Fruit fly (Drosophila melanogaster) Kc167 (cell line): ENCODE results near the gene ph-d.

Experiments
- Myc ChIP-seq: fragments of >200 bp; optimal IDR thresholded peaks from 2 replicates; lab custom pipeline; 2017; ENCODE audit warnings: missing external identifiers
- Sin3A ChIP-seq: fragments of >200 bp; optimal IDR thresholded peaks from 2 replicates; lab custom pipeline; 2018; ENCODE audit warnings: missing external identifiers
- h ChIP-seq: fragments of >200 bp; optimal IDR thresholded peaks from 3 replicates; lab custom pipeline; 2018; ENCODE audit warnings: missing external identifiers
- insv ChIP-seq: fragments of >200 bp; optimal IDR thresholded peaks from 3 replicates; lab custom pipeline; 2018; ENCODE audit warnings: missing external identifiers
- psq ChIP-seq: fragments of >200 bp; optimal IDR thresholded peaks from 2 replicates; lab custom pipeline; 2017; ENCODE audit warnings: missing external identifiers
- ttk ChIP-seq: sonication (Bioruptor generic); optimal IDR thresholded peaks from 2 replicates; lab custom pipeline; 2017; ENCODE audit warnings: missing external identifiers

dm6 chrX:2161020-2161419 lies 37.9 kb upstream of the ph-d start:
- TF ChIP-seq h (lab: Kevin White, UChicago) (no peak), Sin3A (no peak), Myc (lab: Kevin White, UChicago) (no peak), insv (lab: Kevin White, UChicago) (no peak), psq (lab: Kevin White, UChicago) (no peak), ttk (lab: Kevin White, UChicago) (no peak)
